Fruit fly (Drosophila melanogaster): Measurements from ENCODE around the gene CG14312.

The CG14312 gene

DNA sequence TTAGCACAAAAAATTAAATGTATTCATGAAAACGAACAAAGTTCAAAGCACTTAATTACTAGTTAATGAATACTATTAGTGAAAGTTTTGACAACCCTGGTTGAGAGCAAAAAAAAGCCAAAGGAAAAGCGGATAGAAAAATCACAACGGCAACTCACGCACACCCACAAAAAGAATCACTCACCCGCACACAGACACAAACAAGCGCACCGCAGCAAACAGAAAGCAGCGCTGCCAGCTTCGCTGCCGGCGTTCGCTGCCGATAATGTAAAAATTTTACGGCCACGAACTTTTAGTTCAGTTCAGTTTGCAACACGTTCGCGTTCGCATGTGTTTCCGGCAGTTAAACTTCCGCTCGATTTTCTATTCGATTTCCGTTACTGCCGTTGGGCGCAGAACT lies 15.8 kb downstream of the CG14312 start, which contains the start of gene CG18599:
Gene CG18599, plus strand, starts transcription at position 301 of the 400 bp plus-strand sequence.
- TF ChIP-seq org-1 (GFP tag; optimal IDR thresholded peaks at IDR 0.05) (no peak), Ets97D (GFP tag; optimal IDR thresholded peaks at IDR 0.05) (peak; percentile 48), CG9609 (GFP tag; optimal IDR thresholded peaks at IDR 0.05) (no peak), CG15514 (GFP tag; optimal IDR thresholded peaks at IDR 0.05) (peak; percentile 49), Adf1 (GFP tag; IDR thresholded peaks at IDR 0.05) (peak; percentile 57), CG4404 (GFP tag; IDR thresholded peaks at IDR 0.05) (peak; percentile 19; the same call in 1 of the 2 replicates), cg (GFP tag; optimal IDR thresholded peaks at IDR 0.05) (peak; percentile 33), CG43689 (GFP tag; IDR thresholded peaks at IDR 0.05) (peak; percentile 9; the same call in 1 of the 2 replicates), Nf-YA (GFP tag; IDR thresholded peaks at IDR 0.05) (0 out of 2 replicates have a peak, but pooled peaks have one; percentile 20), CG7271 (tag; optimal IDR thresholded peaks at IDR 0.05) (peak; percentile 36), Fer3 (tag; optimal IDR thresholded peaks at IDR 0.05) (no peak), CG6272 (GFP tag; IDR thresholded peaks at IDR 0.05) (0 out of 2 replicates have a peak, but pooled peaks have one; percentile 25), CG34422 (GFP tag; IDR thresholded peaks at IDR 0.05) (no peak)

DNA sequence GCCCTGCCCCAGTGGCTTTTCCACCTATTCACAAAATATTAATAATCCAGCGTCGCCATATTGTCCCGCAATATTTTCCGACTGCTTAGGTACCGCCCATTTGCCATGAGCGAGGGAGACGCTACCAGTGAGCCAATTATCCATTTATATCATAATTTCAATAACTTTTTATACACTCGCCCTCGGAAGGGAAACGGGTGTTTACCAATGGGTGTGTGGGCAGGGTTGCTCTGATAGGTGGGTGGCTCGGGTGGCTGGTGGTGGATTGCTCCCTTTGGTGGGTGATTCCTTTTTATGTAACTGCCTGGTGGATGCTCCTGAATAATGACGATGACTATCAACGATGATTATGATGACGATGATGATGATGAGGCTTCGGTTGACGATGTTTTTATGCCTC lies 16.7 kb downstream of the CG14312 start:
- TF ChIP-seq scrt (GFP tag; optimal IDR thresholded peaks at IDR 0.05): no peak
- no peak for TF ChIP-seq gce (GFP tag; IDR thresholded peaks at IDR 0.05)
- TF ChIP-seq crol (GFP tag; IDR thresholded peaks at IDR 0.05): no peak
- peak; percentile 51; the same call in 1 of the 2 replicates for TF ChIP-seq seq (GFP tag; IDR thresholded peaks at IDR 0.05)
- no peak for TF ChIP-seq D19A (tag; optimal IDR thresholded peaks at IDR 0.05)
- TF ChIP-seq emc (GFP tag; optimal IDR thresholded peaks at IDR 0.05): no peak
- no peak for TF ChIP-seq CG5953 (GFP tag; IDR thresholded peaks at IDR 0.05)
- TF ChIP-seq klu (GFP tag; IDR thresholded peaks at IDR 0.05): no peak
- TF ChIP-seq pnt (GFP tag; optimal IDR thresholded peaks at IDR 0.05): no peak
- TF ChIP-seq ato (GFP tag; IDR thresholded peaks at IDR 0.05; ENCODE audit: partially characterized antibody): no peak
- TF ChIP-seq dm (GFP tag; optimal IDR thresholded peaks at IDR 0.05): no peak
- no peak for TF ChIP-seq kay (GFP tag; optimal IDR thresholded peaks at IDR 0.05)
- TF ChIP-seq Nf-YB (GFP tag; optimal IDR thresholded peaks at IDR 0.05): peak; percentile 94
- no peak for TF ChIP-seq HmgZ (tag; optimal IDR thresholded peaks at IDR 0.05)
- no peak for TF ChIP-seq btn (GFP tag; optimal IDR thresholded peaks at IDR 0.05)
- TF ChIP-seq unpg (GFP tag; optimal IDR thresholded peaks at IDR 0.05): no peak
- no peak for TF ChIP-seq pan (optimal IDR thresholded peaks at IDR 0.05)
- no peak for TF ChIP-seq pan (GFP tag; optimal IDR thresholded peaks at IDR 0.05 in 1 of 2, IDR thresholded peaks at IDR 0.05 in 1 of 2)
- no peak for TF ChIP-seq CG32767 (GFP tag; IDR thresholded peaks at IDR 0.05)
- TF ChIP-seq CG11398 (GFP tag; optimal IDR thresholded peaks at IDR 0.05): no peak
- peak; percentile 93 for TF ChIP-seq Nf-YC (tag; optimal IDR thresholded peaks at IDR 0.05)
- no peak for TF ChIP-seq NC2α (GFP tag; optimal IDR thresholded peaks at IDR 0.05)
- TF ChIP-seq CG7928 (GFP tag; optimal IDR thresholded peaks at IDR 0.05): no peak

DNA sequence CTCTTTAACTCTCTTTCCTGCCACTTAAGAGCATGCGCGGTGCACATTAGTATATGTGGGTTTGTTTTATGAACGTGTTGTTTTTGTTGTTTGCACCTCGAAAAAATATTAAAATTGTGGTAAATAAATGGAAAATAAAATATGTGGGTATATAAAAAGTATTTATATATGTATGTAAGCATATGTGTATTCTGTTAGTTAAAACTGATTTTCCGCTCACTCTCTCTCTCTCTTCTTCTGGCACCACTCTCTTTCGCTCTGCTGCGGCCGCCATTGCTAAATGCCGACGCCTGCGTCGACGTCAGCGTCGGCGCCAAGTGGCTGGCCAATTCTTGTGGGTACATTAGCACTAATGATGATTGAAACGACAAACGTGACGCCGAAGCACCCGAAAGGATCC lies 18.1 kb downstream of the CG14312 start:
- no peak for TF ChIP-seq mld (GFP tag; IDR thresholded peaks at IDR 0.05; ENCODE audit: partially characterized antibody)
- peak; percentile 87 for TF ChIP-seq Adf1 (GFP tag; IDR thresholded peaks at IDR 0.05)
- TF ChIP-seq CG11723 (GFP tag; optimal IDR thresholded peaks at IDR 0.05): no peak
- TF ChIP-seq Dip3 (GFP tag; optimal IDR thresholded peaks at IDR 0.05): no peak
- TF ChIP-seq sens-2 (GFP tag; IDR thresholded peaks at IDR 0.05): no peak
- TF ChIP-seq CG31365 (tag; optimal IDR thresholded peaks at IDR 0.05): no peak
- no peak for TF ChIP-seq tx (GFP tag; optimal IDR thresholded peaks at IDR 0.05)
- no peak for TF ChIP-seq stc (GFP tag; IDR thresholded peaks at IDR 0.05)
- TF ChIP-seq knrl (GFP tag; IDR thresholded peaks at IDR 0.05; ENCODE audit: partially characterized antibody): no peak
- peak; percentile 42 for TF ChIP-seq CG3163 (GFP tag; optimal IDR thresholded peaks at IDR 0.05)
- peak; percentile 62 to 77 for TF ChIP-seq Trl (optimal IDR thresholded peaks at IDR 0.05)
- TF ChIP-seq Trl (GFP tag; optimal IDR thresholded peaks at IDR 0.05): no peak
- TF ChIP-seq BtbVII (GFP tag; optimal IDR thresholded peaks at IDR 0.05): no peak
- peak; percentile 78 for TF ChIP-seq ewg (GFP tag; optimal IDR thresholded peaks at IDR 0.05)
- TF ChIP-seq en (GFP tag; optimal IDR thresholded peaks at IDR 0.05): no peak
- peak; percentile 62 for TF ChIP-seq Nf-YC (tag; optimal IDR thresholded peaks at IDR 0.05)
- TF ChIP-seq CHES-1-like (GFP tag; optimal IDR thresholded peaks at IDR 0.05): no peak
- TF ChIP-seq Chrac-16 (GFP tag; optimal IDR thresholded peaks at IDR 0.05): no peak
